Fruit fly (Drosophila melanogaster) whole organism, prepupa: Measurements from ENCODE around the gene Obp99c.
A peak's percentile ranks its signal among the peaks of the same experiment; 100 is the strongest.

Experiments
- Blimp-1 ChIP-seq: fragments of 200-800 bp; sonication (Bioruptor generic); optimal IDR thresholded peaks from 3 replicates; lab custom pipeline; 2017; ENCODE audit warnings: missing biosample characterization, missing genetic modification characterization, mild to moderate bottlenecking, moderate library complexity, missing genetic modification reagents
- CG10631 ChIP-seq: fragments of 200-800 bp; sonication (Bioruptor generic); optimal IDR thresholded peaks from 2 replicates; lab custom pipeline; 2016; ENCODE audit warnings: missing biosample characterization, missing genetic modification characterization
- CG10669 ChIP-seq: fragments of 200-800 bp; sonication (Bioruptor generic); optimal IDR thresholded peaks from 3 replicates; lab custom pipeline; 2018; ENCODE audit warnings: missing biosample characterization, mild to moderate bottlenecking, missing genetic modification characterization, moderate library complexity
- CG11294 ChIP-seq: fragments of 200-800 bp; sonication (Bioruptor generic); IDR thresholded peaks from 2 replicates; pipeline ENCODE4 v1.3.6; 2022; ENCODE audit warnings: missing biosample characterization, missing genetic modification characterization
- CG11902 ChIP-seq: fragments of 200-800 bp; sonication (Bioruptor generic); optimal IDR thresholded peaks from 3 replicates; lab custom pipeline; 2016; ENCODE audit warnings: missing biosample characterization, missing genetic modification characterization
- CG15336 ChIP-seq: fragments of 200-800 bp; sonication (Bioruptor generic); IDR thresholded peaks from 2 replicates; pipeline ENCODE4 v1.3.6; 2022; ENCODE audit warnings: missing biosample characterization, missing genetic modification characterization
- CG16779 ChIP-seq: fragments of 200-800 bp; sonication (Bioruptor generic); optimal IDR thresholded peaks from 3 replicates; lab custom pipeline; 2017; ENCODE audit warnings: missing biosample characterization, mild to moderate bottlenecking, missing genetic modification characterization
- CG31627 ChIP-seq: fragments of 200-800 bp; sonication (Bioruptor generic); optimal IDR thresholded peaks from 3 replicates; lab custom pipeline; 2016; ENCODE audit warnings: missing biosample characterization, missing genetic modification characterization
- CG32006 ChIP-seq: fragments of 200-800 bp; sonication (Bioruptor generic); optimal IDR thresholded peaks from 3 replicates; lab custom pipeline; 2017; ENCODE audit warnings: missing biosample characterization, mild to moderate bottlenecking, missing genetic modification characterization
- CG34406 ChIP-seq: fragments of 200-800 bp; sonication (Bioruptor generic); optimal IDR thresholded peaks from 3 replicates; lab custom pipeline; 2016; ENCODE audit warnings: missing biosample characterization, missing genetic modification characterization
- CG3919 ChIP-seq: fragments of 200-800 bp; sonication (Bioruptor generic); optimal IDR thresholded peaks from 3 replicates; lab custom pipeline; 2016; ENCODE audit warnings: missing biosample characterization, missing genetic modification characterization
- CG6276 ChIP-seq: fragments of 200-800 bp; sonication (Bioruptor generic); optimal IDR thresholded peaks from 2 replicates; lab custom pipeline; 2017; ENCODE audit warnings: missing biosample characterization, mild to moderate bottlenecking, missing genetic modification characterization
- CG6792 ChIP-seq: fragments of 200-800 bp; sonication (Bioruptor generic); optimal IDR thresholded peaks from 3 replicates; lab custom pipeline; 2016; ENCODE audit warnings: missing biosample characterization, missing genetic modification characterization
- CG6854 ChIP-seq: fragments of 200-800 bp; sonication (Bioruptor generic); optimal IDR thresholded peaks from 2 replicates; lab custom pipeline; 2017; ENCODE audit warnings: missing biosample characterization, mild to moderate bottlenecking, missing genetic modification characterization
- CG7368 ChIP-seq: fragments of 200-800 bp; sonication (Bioruptor generic); optimal IDR thresholded peaks from 3 replicates; lab custom pipeline; 2016; ENCODE audit warnings: missing biosample characterization, missing genetic modification characterization
- CG8119 ChIP-seq: fragments of 200-800 bp; sonication (Bioruptor generic); IDR thresholded peaks from 3 replicates; pipeline ENCODE4 v1.3.6; 2022; ENCODE audit warnings: missing biosample characterization, missing genetic modification characterization
- CG9139 ChIP-seq: fragments of 200-800 bp; sonication (Bioruptor generic); optimal IDR thresholded peaks from 3 replicates; lab custom pipeline; 2017; ENCODE audit warnings: missing biosample characterization, mild to moderate bottlenecking, missing genetic modification characterization
- Eip75B ChIP-seq: fragments of 200-800 bp; sonication (Bioruptor generic); optimal IDR thresholded peaks from 3 replicates; lab custom pipeline; 2016; ENCODE audit warnings: missing biosample characterization, missing genetic modification characterization
- Eip78C ChIP-seq: fragments of 200-800 bp; sonication (Bioruptor generic); peaks from one replicate; lab custom pipeline; 2016; ENCODE audit warnings: missing biosample characterization, missing genetic modification characterization
- Eip93F ChIP-seq: fragments of 200-800 bp; sonication (Bioruptor generic); optimal IDR thresholded peaks from 2 replicates; lab custom pipeline; 2016; ENCODE audit warnings: missing biosample characterization, mild to moderate bottlenecking, missing genetic modification characterization
- Ets21C ChIP-seq: fragments of 200-800 bp; sonication (Bioruptor generic); optimal IDR thresholded peaks from 3 replicates; lab custom pipeline; 2016; ENCODE audit warnings: missing biosample characterization, missing genetic modification characterization
- Ets96B ChIP-seq: fragments of 200-800 bp; optimal IDR thresholded peaks from 2 replicates; lab custom pipeline; 2019; ENCODE audit warnings: missing biosample characterization, mild to moderate bottlenecking, missing genetic modification characterization, moderate library complexity
- Gug ChIP-seq: fragments of 200-800 bp; sonication (Bioruptor generic); IDR thresholded peaks from 2 replicates; pipeline ENCODE4 v1.3.6; 2022; ENCODE audit warnings: missing biosample characterization, missing genetic modification characterization
- Hr38 ChIP-seq: sonication (Bioruptor generic); optimal IDR thresholded peaks from 2 replicates; lab custom pipeline; 2016; ENCODE audit warnings: missing biosample characterization, missing genetic modification characterization
- Lpt ChIP-seq: fragments of 200-800 bp; sonication (Bioruptor generic); optimal IDR thresholded peaks from 3 replicates; lab custom pipeline; 2016; ENCODE audit warnings: missing biosample characterization, missing genetic modification characterization
- Met ChIP-seq: fragments of 200-800 bp; sonication (Bioruptor generic); optimal IDR thresholded peaks from 3 replicates; lab custom pipeline; 2016; ENCODE audit warnings: missing biosample characterization, missing genetic modification characterization
- OdsH ChIP-seq: fragments of 200-800 bp; sonication (Bioruptor generic); optimal IDR thresholded peaks from 3 replicates; lab custom pipeline; 2016; ENCODE audit warnings: missing biosample characterization, missing genetic modification characterization
- Smox ChIP-seq: fragments of 200-800 bp; sonication (Bioruptor generic); optimal IDR thresholded peaks from 3 replicates; lab custom pipeline; 2016; ENCODE audit warnings: missing biosample characterization, missing genetic modification characterization
- Sox102F ChIP-seq: fragments of 200-800 bp; sonication (Bioruptor generic); optimal IDR thresholded peaks from 2 replicates; lab custom pipeline; 2016; ENCODE audit warnings: missing biosample characterization, mild to moderate bottlenecking, missing genetic modification characterization
- Sox14 ChIP-seq: fragments of 200-800 bp; sonication (Bioruptor generic); optimal IDR thresholded peaks from 3 replicates; lab custom pipeline; 2016; ENCODE audit warnings: missing biosample characterization, missing genetic modification characterization
- Sox15 ChIP-seq: fragments of 200-800 bp; sonication (Bioruptor generic); optimal IDR thresholded peaks from 3 replicates; lab custom pipeline; 2016; ENCODE audit warnings: missing biosample characterization, missing genetic modification characterization
- achi ChIP-seq: fragments of 200-800 bp; sonication (Bioruptor generic); optimal IDR thresholded peaks from 3 replicates; lab custom pipeline; 2016; ENCODE audit warnings: missing biosample characterization, missing genetic modification characterization
- acj6 ChIP-seq: fragments of 200-800 bp; sonication (Bioruptor generic); optimal IDR thresholded peaks from 3 replicates; lab custom pipeline; 2016; ENCODE audit warnings: missing biosample characterization, missing genetic modification characterization
- cyc ChIP-seq: fragments of 200-800 bp; sonication (Bioruptor generic); optimal IDR thresholded peaks from 3 replicates; lab custom pipeline; 2016; ENCODE audit warnings: missing biosample characterization, missing genetic modification characterization
- dsx ChIP-seq: fragments of 200-800 bp; optimal IDR thresholded peaks from 3 replicates; lab custom pipeline; 2019; ENCODE audit warnings: missing biosample characterization, mild to moderate bottlenecking, missing genetic modification characterization, moderate library complexity; ENCODE audit not compliant: poor library complexity, severe bottlenecking
- eg ChIP-seq: fragments of 200-800 bp; sonication (Bioruptor generic); IDR thresholded peaks from 3 replicates; pipeline ENCODE4 v1.3.6; 2022; ENCODE audit warnings: missing biosample characterization, missing genetic modification characterization
- esn ChIP-seq: fragments of 200-800 bp; sonication (Bioruptor generic); optimal IDR thresholded peaks from 2 replicates; lab custom pipeline; 2016; ENCODE audit warnings: missing biosample characterization, mild to moderate bottlenecking, missing genetic modification characterization, moderate library complexity
- fd59A ChIP-seq: fragments of 200-800 bp; sonication (Bioruptor generic); optimal IDR thresholded peaks from 2 replicates; lab custom pipeline; 2017; ENCODE audit warnings: missing biosample characterization, mild to moderate bottlenecking, missing genetic modification characterization, missing genetic modification reagents
- fd85E ChIP-seq: fragments of 200-800 bp; sonication (Bioruptor generic); optimal IDR thresholded peaks from 3 replicates; lab custom pipeline; 2016; ENCODE audit warnings: missing biosample characterization, missing genetic modification characterization
- fkh ChIP-seq: fragments of 200-800 bp; sonication (Bioruptor generic); optimal IDR thresholded peaks from 3 replicates; lab custom pipeline; 2017; ENCODE audit warnings: missing biosample characterization, mild to moderate bottlenecking, missing genetic modification characterization, moderate library complexity
- lz ChIP-seq: fragments of 200-800 bp; sonication (Bioruptor generic); optimal IDR thresholded peaks from 3 replicates; lab custom pipeline; 2016; ENCODE audit warnings: missing biosample characterization, missing genetic modification characterization
- net ChIP-seq: fragments of 200-800 bp; sonication (Bioruptor generic); optimal IDR thresholded peaks from 3 replicates; lab custom pipeline; 2016; ENCODE audit warnings: missing biosample characterization, missing genetic modification characterization
- pdm3 ChIP-seq: fragments of 200-800 bp; sonication (Bioruptor generic); optimal IDR thresholded peaks from 3 replicates; lab custom pipeline; 2016; ENCODE audit warnings: missing biosample characterization, missing genetic modification characterization
- salr ChIP-seq, 2 experiments: fragments of 200-800 bp; sonication (Bioruptor generic); optimal IDR thresholded peaks; 3 replicates each; lab custom pipeline; 2016 to 2018; ENCODE audit warnings: missing biosample characterization in 2 of 2, missing genetic modification characterization in 2 of 2, mild to moderate bottlenecking in 1 of 2
- spab ChIP-seq: fragments of 200-800 bp; sonication (Bioruptor generic); optimal IDR thresholded peaks from 2 replicates; lab custom pipeline; 2017; ENCODE audit warnings: missing biosample characterization, mild to moderate bottlenecking, missing genetic modification characterization, missing genetic modification reagents
- ss ChIP-seq, 2 experiments: fragments of 200-800 bp; sonication (Bioruptor generic); optimal IDR thresholded peaks; 2 replicates in 1 of 2; 3 replicates in 1 of 2; lab custom pipeline; 2017 to 2018; ENCODE audit warnings: mild to moderate bottlenecking in 2 of 2, missing biosample characterization in 2 of 2, missing genetic modification characterization in 2 of 2, moderate library complexity in 1 of 2
- svp ChIP-seq: fragments of 200-800 bp; sonication (Bioruptor generic); peaks from one replicate; lab custom pipeline; 2016; ENCODE audit warnings: missing biosample characterization, missing genetic modification characterization
- topi ChIP-seq: fragments of 200-800 bp; sonication (Bioruptor generic); optimal IDR thresholded peaks from 3 replicates; lab custom pipeline; 2016; ENCODE audit warnings: missing biosample characterization, missing genetic modification characterization
- vri ChIP-seq: fragments of 200-800 bp; sonication (Bioruptor generic); optimal IDR thresholded peaks from 3 replicates; lab custom pipeline; 2016; ENCODE audit warnings: missing biosample characterization, mild to moderate bottlenecking, missing genetic modification characterization

The Obp99c gene

dm6 chr3R:29689211-29689610, at the start of gene Obp99c:
Gene Obp99c, minus strand, starts transcription at chr3R:29689311.
- no peak for TF ChIP-seq Eip75B (GFP tag; lab: Kevin White, UChicago)
- TF ChIP-seq CG6276 = no peak
- TF ChIP-seq CG31627 (GFP tag; lab: Kevin White, UChicago) = no peak
- no peak for TF ChIP-seq Eip93F
- no peak for TF ChIP-seq CG16779 (tag; lab: Kevin White, UChicago)
- no peak for TF ChIP-seq CG34406 (GFP tag; lab: Kevin White, UChicago)
- no peak for TF ChIP-seq Sox102F (GFP tag; lab: Kevin White, UChicago)
- no peak for TF ChIP-seq Hr38 (GFP tag; lab: Kevin White, UChicago)
- no peak for TF ChIP-seq salr (GFP tag; optimal IDR thresholded peaks at IDR 0.05; lab: Kevin White, UChicago)
- no peak for TF ChIP-seq Sox14 (GFP tag; lab: Kevin White, UChicago)
- TF ChIP-seq cyc (GFP tag; lab: Kevin White, UChicago) = no peak
- no peak for TF ChIP-seq vri (GFP tag; lab: Kevin White, UChicago)

dm6 chr3R:29737891-29738290, 48.8 kb upstream of the Obp99c start, which contains the start of gene Gnpnat:
Gene Gnpnat, plus strand, starts transcription at chr3R:29738275.
- TF ChIP-seq Sox102F (GFP tag; lab: Kevin White, UChicago) = peak; percentile 44
- TF ChIP-seq CG6276 = peak; percentile 63
- no peak for TF ChIP-seq Gug
- TF ChIP-seq svp (GFP tag; lab: Kevin White, UChicago) = peak; percentile 51
- TF ChIP-seq CG16779 (tag; lab: Kevin White, UChicago) = peak; percentile 25
- no peak for TF ChIP-seq Eip93F
- TF ChIP-seq CG10669 (GFP tag; lab: Kevin White, UChicago) = peak; percentile 50
- TF ChIP-seq CG11294 (GFP tag; lab: Robert Waterston, UW) = no peak
- TF ChIP-seq Sox15 = no peak
- peak; percentile 15 for TF ChIP-seq pdm3
- TF ChIP-seq acj6 (GFP tag; lab: Kevin White, UChicago) = peak; percentile 60
- TF ChIP-seq Eip75B (GFP tag; lab: Kevin White, UChicago) = peak; percentile 63
- no peak for TF ChIP-seq fd59A (GFP tag; lab: Kevin White, UChicago)
- TF ChIP-seq CG15336 (GFP tag; lab: Robert Waterston, UW) = no peak
- TF ChIP-seq CG34406 (GFP tag; lab: Kevin White, UChicago) = peak; percentile 40
- TF ChIP-seq CG11902 (GFP tag; lab: Kevin White, UChicago) = peak; percentile 36
- TF ChIP-seq dsx = peak; percentile 43
- TF ChIP-seq CG7368 (GFP tag; lab: Kevin White, UChicago) = no peak
- peak; percentile 6 for TF ChIP-seq spab
- TF ChIP-seq Hr38 (GFP tag; lab: Kevin White, UChicago) = no peak
- peak; percentile 63 for TF ChIP-seq achi (GFP tag; lab: Kevin White, UChicago)
- peak; percentile 69 for TF ChIP-seq esn (GFP tag; lab: Kevin White, UChicago)
- TF ChIP-seq Blimp-1 = no peak
- TF ChIP-seq fd85E (GFP tag; lab: Kevin White, UChicago) = no peak
- TF ChIP-seq Smox = peak; percentile 44
- peak; percentile 47 for TF ChIP-seq Met (GFP tag; lab: Kevin White, UChicago)
- TF ChIP-seq vri (GFP tag; lab: Kevin White, UChicago) = peak; percentile 55
- TF ChIP-seq CG6792 (GFP tag; lab: Kevin White, UChicago) = peak; percentile 32
- TF ChIP-seq CG9139 (GFP tag; lab: Kevin White, UChicago) = no peak
- TF ChIP-seq net (GFP tag; lab: Kevin White, UChicago) = peak; percentile 54
- no peak for TF ChIP-seq eg (GFP tag; lab: Robert Waterston, UW)
- peak; percentile 75 for TF ChIP-seq CG32006 (GFP tag; lab: Kevin White, UChicago)
- peak; percentile 64 for TF ChIP-seq CG10631 (GFP tag; lab: Kevin White, UChicago)
- TF ChIP-seq OdsH (GFP tag; lab: Kevin White, UChicago) = peak; percentile 71
- TF ChIP-seq lz (GFP tag; lab: Kevin White, UChicago) = peak; percentile 54
- no peak for TF ChIP-seq CG6854 (GFP tag; lab: Kevin White, UChicago)
- TF ChIP-seq CG8119 (GFP tag; lab: Robert Waterston, UW) = no peak
- peak; percentile 21 for TF ChIP-seq cyc (GFP tag; lab: Kevin White, UChicago)
- TF ChIP-seq topi (GFP tag; lab: Kevin White, UChicago) = peak; percentile 45
- TF ChIP-seq ss (GFP tag; optimal IDR thresholded peaks at IDR 0.05; lab: Kevin White, UChicago) = peak in 1 of 2 experiments; percentile 52
- TF ChIP-seq CG3919 = peak; percentile 62
- TF ChIP-seq salr (GFP tag; optimal IDR thresholded peaks at IDR 0.05; lab: Kevin White, UChicago) = no peak
- TF ChIP-seq Lpt (GFP tag; lab: Kevin White, UChicago) = peak; percentile 25
- no peak for TF ChIP-seq fkh (GFP tag; lab: Kevin White, UChicago)
- no peak for TF ChIP-seq Ets21C
- TF ChIP-seq Ets96B (tag; lab: Kevin White, UChicago) = peak; percentile 66
- TF ChIP-seq Eip78C (GFP tag; lab: Kevin White, UChicago) = peak; percentile 90
